Fruit fly (Drosophila melanogaster) whole organism, adult: ENCODE data around the gene Drsl3.

Experiments
- CG14711 ChIP-seq: fragments of 200-800 bp; sonication (Bioruptor generic); optimal IDR thresholded peaks from 2 replicates; lab custom pipeline; 2018; ENCODE audit warnings: missing biosample characterization, mild to moderate bottlenecking, missing genetic modification characterization, moderate library complexity
- CG1620 ChIP-seq: fragments of 200-800 bp; sonication (Bioruptor generic); optimal IDR thresholded peaks from 2 replicates; lab custom pipeline; 2016; ENCODE audit warnings: missing biosample characterization, missing genetic modification characterization
- CG33017 ChIP-seq: fragments of 200-800 bp; sonication (Bioruptor generic); optimal IDR thresholded peaks from 2 replicates; lab custom pipeline; 2018; ENCODE audit warnings: missing biosample characterization, mild to moderate bottlenecking, missing genetic modification characterization, moderate library complexity
- CG7045 ChIP-seq: fragments of 200-800 bp; sonication (Bioruptor generic); optimal IDR thresholded peaks from 2 replicates; lab custom pipeline; 2017; ENCODE audit warnings: missing biosample characterization, mild to moderate bottlenecking, missing genetic modification characterization
- Clk ChIP-seq: fragments of 200-800 bp; sonication (Bioruptor generic); optimal IDR thresholded peaks from 2 replicates; lab custom pipeline; 2017; ENCODE audit warnings: missing biosample characterization, missing genetic modification characterization
- Crg-1 ChIP-seq: fragments of 200-800 bp; sonication (Bioruptor generic); optimal IDR thresholded peaks from 2 replicates; lab custom pipeline; 2016; ENCODE audit warnings: missing biosample characterization, missing genetic modification characterization
- bab1 ChIP-seq: fragments of 200-800 bp; sonication (Bioruptor generic); optimal IDR thresholded peaks from 3 replicates; lab custom pipeline; 2019; ENCODE audit warnings: missing biosample characterization, mild to moderate bottlenecking, missing genetic modification characterization, moderate library complexity
- cic ChIP-seq: fragments of 200-800 bp; sonication (Bioruptor generic); optimal IDR thresholded peaks from 2 replicates; lab custom pipeline; 2017; ENCODE audit warnings: missing biosample characterization, mild to moderate bottlenecking, missing genetic modification characterization, moderate library complexity
- cnc ChIP-seq, 2 experiments: fragments of >200 bp; optimal IDR thresholded peaks; 2 replicates each; lab custom pipeline; 2017
- tj ChIP-seq: fragments of 200-800 bp; sonication (Bioruptor generic); optimal IDR thresholded peaks from 3 replicates; lab custom pipeline; 2017; ENCODE audit warnings: missing biosample characterization, mild to moderate bottlenecking, missing genetic modification characterization, moderate library complexity

- TF ChIP-seq tj (GFP tag; lab: Kevin White, UChicago): no peak
- no peak for TF ChIP-seq cic (GFP tag; lab: Kevin White, UChicago)
- no peak for TF ChIP-seq cnc (optimal IDR thresholded peaks at IDR 0.05; lab: Kevin White, UChicago)
- TF ChIP-seq bab1 (GFP tag; lab: Kevin White, UChicago): no peak
- no peak for TF ChIP-seq CG1620 (GFP tag; lab: Kevin White, UChicago)
- TF ChIP-seq CG14711 (tag; lab: Kevin White, UChicago): no peak
- TF ChIP-seq Crg-1 (GFP tag; lab: Kevin White, UChicago): no peak
- no peak for TF ChIP-seq Clk (GFP tag; lab: Kevin White, UChicago)
- no peak for TF ChIP-seq CG33017 (tag; lab: Kevin White, UChicago)
- no peak for TF ChIP-seq CG7045 (GFP tag; lab: Kevin White, UChicago)
These were observed 37.1 kb downstream of the Drsl3 start for dm6 chr3L:3351814-3352359.
